Worm (Caenorhabditis elegans) whole organism, late embryonic: ENCODE data around the gene R12B2.6.

ENCODE experiments used
- F13H6.1 ChIP-seq: sonication (generic microtip); optimal IDR thresholded peaks from 2 replicates; lab custom pipeline; 2016; ENCODE audit warnings: missing genetic modification characterization, missing compliant biosample characterization
- fkh-10 ChIP-seq: fragments of 150-350 bp; optimal IDR thresholded peaks from 2 replicates; lab custom pipeline; 2014; ENCODE audit warnings: missing biosample characterization, missing genetic modification reagents, missing genetic modification characterization
- lin-11 ChIP-seq: fragments of 200-800 bp; sonication (Bioruptor generic); optimal IDR thresholded peaks from 2 replicates; lab custom pipeline; 2018; ENCODE audit warnings: mild to moderate bottlenecking, missing genetic modification characterization, missing compliant biosample characterization
- mec-3 ChIP-seq: sonication (generic microtip); optimal IDR thresholded peaks from 2 replicates; lab custom pipeline; 2016; ENCODE audit warnings: borderline replicate concordance, missing genetic modification characterization, missing compliant biosample characterization
- nhr-232 ChIP-seq: sonication (generic microtip); optimal IDR thresholded peaks from 2 replicates; lab custom pipeline; 2016; ENCODE audit warnings: missing genetic modification characterization, missing compliant biosample characterization
- pax-1 ChIP-seq: fragments of 150-350 bp; optimal IDR thresholded peaks from 2 replicates; lab custom pipeline; 2014; ENCODE audit warnings: missing biosample characterization, missing genetic modification characterization
- zip-5 ChIP-seq: sonication (generic microtip); optimal IDR thresholded peaks from 2 replicates; lab custom pipeline; 2016; ENCODE audit warnings: missing genetic modification characterization, missing compliant biosample characterization

- TF ChIP-seq lin-11 (tag; lab: Kevin White, UChicago) (no peak), zip-5 (tag; lab: Kevin White, UChicago) (no peak), F13H6.1 (tag; lab: Kevin White, UChicago) (no peak), fkh-10 (GFP tag; lab: Kevin White, UChicago) (no peak), nhr-232 (no peak), pax-1 (tag; lab: Kevin White, UChicago) (no peak), mec-3 (no peak)
Observed at ce11 chrIII:5869429-5869828, 35.5 kb upstream of the R12B2.6 start, which contains the start of gene F01F1.15.
